Worm (Caenorhabditis elegans) whole organism, young adult: Measurements from ENCODE around the gene sec-23.

Experiments used
- B0019.2 ChIP-seq: fragments of 200-800 bp; sonication (Bioruptor generic); conservative IDR thresholded peaks from 2 replicates; pipeline ENCODE4 v1.3.6; 2022; ENCODE audit warnings: missing genetic modification reagents, missing genetic modification characterization, missing compliant biosample characterization
- F22D6.2 ChIP-seq: sonication (generic microtip); optimal IDR thresholded peaks from 2 replicates; lab custom pipeline; 2016; ENCODE audit warnings: mild to moderate bottlenecking, missing genetic modification characterization, missing compliant biosample characterization
- Y67H2A.10 ChIP-seq: fragments of 200-800 bp; sonication (Bioruptor generic); conservative IDR thresholded peaks from 2 replicates; pipeline ENCODE4 v1.3.6; 2022; ENCODE audit warnings: missing genetic modification reagents, missing genetic modification characterization, missing compliant biosample characterization
- ama-1 ChIP-seq, 3 experiments: fragments of 150-350 bp in 1 of 3; sonication (generic microtip) in 2 of 3; optimal IDR thresholded peaks; 2 replicates each; lab custom pipeline; 2014 to 2018; ENCODE audit warnings: missing biosample characterization in 2 of 3, missing genetic modification characterization in 2 of 3, missing genetic modification reagents in 2 of 3
- bed-2 ChIP-seq: fragments of 200-800 bp; sonication (Bioruptor generic); IDR thresholded peaks from 2 replicates; pipeline ENCODE4 v1.3.6; 2022; ENCODE audit warnings: missing genetic modification reagents, missing genetic modification characterization, missing compliant biosample characterization
- cebp-1 ChIP-seq, 2 experiments: fragments of 200-800 bp in 1 of 2; sonication (Bioruptor generic) in 1 of 2; sonication (generic microtip) in 1 of 2; IDR thresholded peaks in 1 of 2; optimal IDR thresholded peaks in 1 of 2; 2 replicates each; pipeline versions ENCODE4 v1.3.6 to Lab custom; 2017 to 2022; ENCODE audit warnings: missing compliant biosample characterization in 2 of 2, missing genetic modification characterization in 2 of 2, mild to moderate bottlenecking in 1 of 2, missing genetic modification reagents in 1 of 2, moderate library complexity in 1 of 2
- ets-4 ChIP-seq: fragments of 200-800 bp; sonication (Bioruptor generic); optimal IDR thresholded peaks from 2 replicates; lab custom pipeline; 2018; ENCODE audit warnings: mild to moderate bottlenecking, missing genetic modification characterization, missing compliant biosample characterization
- nhr-120 ChIP-seq: fragments of 200-800 bp; sonication (Bioruptor generic); IDR thresholded peaks from 2 replicates; pipeline ENCODE4 v1.3.6; 2022; ENCODE audit warnings: missing genetic modification characterization, missing compliant biosample characterization
- unc-62 ChIP-seq: fragments of 150-350 bp; optimal IDR thresholded peaks from 2 replicates; lab custom pipeline; 2014; ENCODE audit warnings: missing biosample characterization, missing genetic modification reagents, missing genetic modification characterization
- ztf-25 ChIP-seq: fragments of 200-800 bp; sonication (Bioruptor generic); IDR thresholded peaks from 2 replicates; pipeline ENCODE4 v1.3.6; 2022; ENCODE audit warnings: missing genetic modification reagents, missing genetic modification characterization, missing compliant biosample characterization

ce11 chrV:20127543-20127942, 36.5 kb downstream of the sec-23 start:
- no peak for TF ChIP-seq unc-62 (GFP tag; lab: Kevin White, UChicago)
- no peak for TF ChIP-seq Y67H2A.10 (GFP tag; lab: Robert Waterston, UW)
- no peak for TF ChIP-seq B0019.2 (GFP tag; lab: Robert Waterston, UW)
- no peak for TF ChIP-seq bed-2
- TF ChIP-seq ama-1 (optimal IDR thresholded peaks at IDR 0.05; lab: Kevin White, UChicago), result no peak
- no peak for TF ChIP-seq ama-1 (GFP tag; optimal IDR thresholded peaks at IDR 0.05; lab: Kevin White, UChicago)
- TF ChIP-seq ztf-25, result no peak
- 0 out of 2 replicates have a peak, but pooled peaks have one; percentile 31 for TF ChIP-seq nhr-120
- no peak for TF ChIP-seq F22D6.2 (tag; lab: Kevin White, UChicago)
- no peak for TF ChIP-seq cebp-1 (GFP tag; IDR thresholded peaks at IDR 0.05; lab: Robert Waterston, UW)
- TF ChIP-seq cebp-1 (tag; optimal IDR thresholded peaks at IDR 0.05; lab: Kevin White, UChicago), result no peak
- TF ChIP-seq ets-4 (GFP tag; lab: Kevin White, UChicago), result no peak
